Fruit fly (Drosophila melanogaster) whole organism, pupa: Measurements from ENCODE around the gene park.

Experiments used
- CG10348 ChIP-seq: fragments of 200-800 bp; sonication (Bioruptor generic); IDR thresholded peaks from 2 replicates; pipeline ENCODE4 v1.3.6; 2022; ENCODE audit warnings: missing biosample characterization, missing genetic modification characterization
- CG12605 ChIP-seq: fragments of 200-800 bp; sonication (Bioruptor generic); IDR thresholded peaks from 2 replicates; pipeline ENCODE4 v1.3.6; 2022; ENCODE audit warnings: missing biosample characterization, missing genetic modification characterization
- CG13204 ChIP-seq: fragments of 200-800 bp; sonication (Bioruptor generic); optimal IDR thresholded peaks from 2 replicates; lab custom pipeline; 2018; ENCODE audit warnings: missing biosample characterization, mild to moderate bottlenecking, missing genetic modification characterization, moderate library complexity
- CG14655 ChIP-seq: fragments of 200-800 bp; sonication (Bioruptor generic); optimal IDR thresholded peaks from 3 replicates; lab custom pipeline; 2017; ENCODE audit warnings: mild to moderate bottlenecking, missing biosample characterization, missing genetic modification reagents, missing genetic modification characterization
- CG15710 ChIP-seq: fragments of 200-800 bp; sonication (Bioruptor generic); optimal IDR thresholded peaks from 2 replicates; lab custom pipeline; 2018; ENCODE audit warnings: missing biosample characterization, mild to moderate bottlenecking, missing genetic modification characterization, moderate library complexity
- CG17806 ChIP-seq: fragments of 200-800 bp; sonication (Bioruptor generic); optimal IDR thresholded peaks from 2 replicates; lab custom pipeline; 2018; ENCODE audit warnings: missing biosample characterization, mild to moderate bottlenecking, missing genetic modification characterization, moderate library complexity
- CG32121 ChIP-seq: fragments of 200-800 bp; sonication (Bioruptor generic); IDR thresholded peaks from 2 replicates; pipeline ENCODE4 v1.3.6; 2022; ENCODE audit warnings: missing biosample characterization, missing genetic modification characterization
- CG34367 ChIP-seq: fragments of 200-800 bp; sonication (Bioruptor generic); optimal IDR thresholded peaks from 2 replicates; lab custom pipeline; 2018; ENCODE audit warnings: missing biosample characterization, mild to moderate bottlenecking, missing genetic modification characterization
- CG4496 ChIP-seq: fragments of 200-800 bp; sonication (Bioruptor generic); IDR thresholded peaks from 3 replicates; pipeline ENCODE4 v1.3.6; 2022; ENCODE audit warnings: missing biosample characterization, missing genetic modification characterization
- CG8159 ChIP-seq: fragments of 200-800 bp; sonication (Bioruptor generic); optimal IDR thresholded peaks from 3 replicates; lab custom pipeline; 2018; ENCODE audit warnings: missing biosample characterization, mild to moderate bottlenecking, missing genetic modification characterization, moderate library complexity
- CG8301 ChIP-seq: fragments of 200-800 bp; sonication (Bioruptor generic); optimal IDR thresholded peaks from 2 replicates; lab custom pipeline; 2018; ENCODE audit warnings: missing biosample characterization, mild to moderate bottlenecking, missing genetic modification characterization
- CG9948 ChIP-seq: fragments of 200-800 bp; sonication (Bioruptor generic); optimal IDR thresholded peaks from 2 replicates; lab custom pipeline; 2018; ENCODE audit warnings: missing biosample characterization, mild to moderate bottlenecking, missing genetic modification characterization, moderate library complexity
- D1 ChIP-seq: fragments of 200-800 bp; sonication (Bioruptor generic); optimal IDR thresholded peaks from 2 replicates; lab custom pipeline; 2018; ENCODE audit warnings: missing biosample characterization, mild to moderate bottlenecking, missing genetic modification characterization, moderate library complexity
- EcR ChIP-seq: fragments of 200-800 bp; sonication (Bioruptor generic); optimal IDR thresholded peaks from 3 replicates; lab custom pipeline; 2019; ENCODE audit warnings: missing biosample characterization, missing genetic modification characterization, mild to moderate bottlenecking, moderate library complexity, missing genetic modification reagents
- Ets98B ChIP-seq: fragments of 200-800 bp; sonication (Bioruptor generic); IDR thresholded peaks from 2 replicates; pipeline ENCODE4 v1.3.6; 2022; ENCODE audit warnings: missing biosample characterization, missing genetic modification characterization
- Pif1A ChIP-seq: fragments of 200-800 bp; sonication (Bioruptor generic); optimal IDR thresholded peaks from 3 replicates; lab custom pipeline; 2016; ENCODE audit warnings: missing biosample characterization, missing genetic modification characterization
- Pif1B ChIP-seq: fragments of 200-800 bp; sonication (Bioruptor generic); optimal IDR thresholded peaks from 3 replicates; lab custom pipeline; 2016; ENCODE audit warnings: missing biosample characterization, missing genetic modification characterization
- Snoo ChIP-seq: fragments of 200-800 bp; sonication (Bioruptor generic); optimal IDR thresholded peaks from 3 replicates; lab custom pipeline; 2017; ENCODE audit warnings: missing biosample characterization, mild to moderate bottlenecking, missing genetic modification characterization, inconsistent platforms
- fd96Ca ChIP-seq: fragments of 200-800 bp; sonication (Bioruptor generic); IDR thresholded peaks from 3 replicates; pipeline ENCODE4 v1.3.6; 2022; ENCODE audit warnings: missing biosample characterization, missing genetic modification characterization
- gl ChIP-seq: fragments of 200-800 bp; sonication (Bioruptor generic); optimal IDR thresholded peaks from 2 replicates; lab custom pipeline; 2018; ENCODE audit warnings: missing biosample characterization, mild to moderate bottlenecking, missing genetic modification characterization
- rn ChIP-seq: fragments of 200-800 bp; sonication (Bioruptor generic); IDR thresholded peaks from 2 replicates; pipeline ENCODE4 v1.3.6; 2022; ENCODE audit warnings: missing biosample characterization, missing genetic modification characterization

park gene

DNA sequence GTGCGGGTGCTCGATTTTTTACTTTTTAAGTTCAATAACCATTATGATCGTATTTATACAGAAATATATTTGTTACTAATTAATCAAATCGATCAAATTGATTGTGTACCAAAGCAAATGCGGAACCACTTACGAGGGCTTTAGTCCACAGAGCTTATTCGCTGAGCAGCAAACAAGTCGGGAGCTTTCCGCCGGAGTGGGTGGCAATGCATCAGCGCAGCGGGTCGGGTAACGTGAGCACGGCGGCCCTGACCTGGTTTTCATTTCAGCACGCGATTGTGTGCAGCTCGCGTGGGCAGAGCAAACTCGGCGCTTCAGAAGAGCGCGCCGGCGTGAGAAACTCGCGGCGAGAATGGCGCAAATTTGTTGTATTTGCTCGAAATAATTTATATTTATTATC lies 22.5 kb upstream of the park start:
- TF ChIP-seq CG9948 (no peak), CG8159 (tag; lab: Kevin White, UChicago) (no peak), CG8301 (tag; lab: Kevin White, UChicago) (no peak), fd96Ca (GFP tag; lab: Robert Waterston, UW) (no peak), rn (GFP tag; lab: Robert Waterston, UW) (no peak), D1 (no peak), CG32121 (GFP tag; lab: Robert Waterston, UW) (peak; percentile 41; the same call in 1 of the 2 replicates), CG10348 (GFP tag; lab: Robert Waterston, UW) (no peak), CG13204 (GFP tag; lab: Kevin White, UChicago) (no peak), CG4496 (GFP tag; lab: Robert Waterston, UW) (peak; percentile 66; the same call in 2 of the 3 replicates), Ets98B (GFP tag; lab: Robert Waterston, UW) (no peak), Pif1B (no peak), CG17806 (tag; lab: Kevin White, UChicago) (no peak), Pif1A (GFP tag; lab: Kevin White, UChicago) (no peak), CG14655 (no peak), CG15710 (tag; lab: Kevin White, UChicago) (no peak)

DNA sequence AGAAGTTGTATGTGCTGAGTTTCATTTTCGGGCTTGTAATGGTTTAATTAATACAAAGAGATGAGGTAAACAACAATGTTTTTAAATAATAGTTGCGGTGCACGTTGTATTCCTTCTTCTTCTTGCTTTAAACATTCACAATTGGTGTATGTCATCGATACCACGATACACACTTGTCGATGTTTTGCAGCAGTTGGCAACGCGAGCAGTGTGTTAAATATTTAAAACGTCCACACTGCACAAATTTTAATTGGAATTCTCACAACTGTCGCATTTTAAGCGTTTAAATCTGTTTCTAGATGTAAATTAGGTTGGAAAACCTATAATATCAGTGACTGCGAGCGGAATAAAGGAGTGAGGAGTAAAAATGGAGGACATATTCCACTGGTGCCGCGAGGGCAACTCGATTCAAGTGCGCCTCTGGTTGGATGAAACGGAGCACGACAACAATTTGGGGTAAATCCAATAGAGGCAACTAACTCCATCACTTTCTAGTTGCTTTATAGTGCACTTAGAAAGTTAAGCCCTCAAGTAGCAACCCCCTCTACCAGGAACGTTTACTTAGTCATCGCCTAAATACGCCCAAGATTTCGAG lies 20.1 kb upstream of the park start, which contains the start of the genes Trmt112 and Ilk:
Gene Trmt112, minus strand, starts transcription at position 143 of the 595 bp plus-strand sequence.
Gene Ilk, plus strand, starts transcription at position 205 of the 595 bp plus-strand sequence.
- TF ChIP-seq Ets98B (GFP tag; lab: Robert Waterston, UW), result no peak
- no peak for TF ChIP-seq CG12605 (GFP tag; lab: Robert Waterston, UW)
- no peak for TF ChIP-seq CG8159 (tag; lab: Kevin White, UChicago)
- TF ChIP-seq fd96Ca (GFP tag; lab: Robert Waterston, UW), result no peak
- TF ChIP-seq, all 21 proteins: peak for 0

DNA sequence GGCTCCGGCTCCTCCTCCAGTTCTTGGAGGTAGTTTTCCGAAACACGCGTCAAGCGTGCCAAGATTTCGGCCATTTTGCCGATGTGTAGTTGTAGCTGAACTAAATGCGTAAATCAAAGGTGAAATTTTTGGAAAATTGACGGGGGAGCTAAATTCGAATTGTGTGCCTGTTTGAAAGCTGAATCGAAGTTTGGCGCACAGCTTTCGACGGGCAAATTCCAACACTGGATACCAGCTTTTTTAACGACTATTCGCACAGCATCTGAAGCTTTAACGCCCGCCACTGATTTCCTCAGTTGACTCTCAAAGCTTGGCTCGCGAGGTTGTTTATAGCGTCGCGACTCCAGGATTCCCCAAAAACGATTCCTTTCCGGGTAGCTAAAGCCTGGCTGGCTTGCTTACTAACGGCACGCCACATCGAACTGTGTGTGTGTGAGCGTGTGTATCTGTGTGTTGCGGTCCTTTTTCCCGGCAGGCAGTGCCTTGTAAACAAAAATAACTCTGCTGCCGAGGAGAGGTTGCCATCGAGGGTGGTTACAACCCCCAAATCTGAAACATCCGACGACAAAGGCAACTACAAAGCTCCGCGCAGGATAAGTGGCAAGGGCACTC lies 13.4 kb upstream of the park start, which contains the start of the genes CG10510 and CG10508:
Gene CG10510, minus strand, starts transcription at position 164 of the 612 bp plus-strand sequence.
Gene CG10508, plus strand, starts transcription at position 295 of the 612 bp plus-strand sequence.
- TF ChIP-seq CG12605 (GFP tag; lab: Robert Waterston, UW) (0 out of 2 replicates have a peak, but pooled peaks have one; percentile 12), Ets98B (GFP tag; lab: Robert Waterston, UW) (no peak), CG4496 (GFP tag; lab: Robert Waterston, UW) (peak; percentile 43; the same call in 1 of the 3 replicates)

DNA sequence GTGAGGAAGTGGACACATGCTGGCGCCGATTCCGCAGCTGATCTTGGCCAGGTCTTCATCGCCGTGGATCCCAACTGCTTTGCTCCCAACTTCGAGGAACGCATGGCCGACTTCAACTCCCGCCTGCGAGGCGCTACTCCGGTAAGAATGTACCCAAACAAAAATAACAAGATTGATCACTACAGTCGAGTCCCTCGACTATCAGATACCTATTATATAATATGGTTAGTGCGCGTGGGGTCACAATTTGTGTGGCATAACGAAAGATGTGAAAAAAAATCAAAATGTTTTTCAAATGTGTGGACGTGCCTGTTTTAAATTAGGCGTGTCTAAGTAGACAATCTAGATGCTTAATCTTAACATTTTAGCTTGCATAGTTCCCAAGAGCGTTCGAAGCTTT lies 9.8 kb upstream of the park start:
- TF ChIP-seq CG4496 (GFP tag; lab: Robert Waterston, UW) (no peak), CG15710 (tag; lab: Kevin White, UChicago) (no peak), CG9948 (no peak), CG14655 (no peak), Pif1A (GFP tag; lab: Kevin White, UChicago) (no peak), CG8301 (tag; lab: Kevin White, UChicago) (no peak), D1 (no peak), CG12605 (GFP tag; lab: Robert Waterston, UW) (no peak), Ets98B (GFP tag; lab: Robert Waterston, UW) (no peak), CG10348 (GFP tag; lab: Robert Waterston, UW) (no peak), CG34367 (no peak), Pif1B (no peak), gl (tag; lab: Kevin White, UChicago) (no peak), CG13204 (GFP tag; lab: Kevin White, UChicago) (no peak)
- TF ChIP-seq, all 21 proteins: peak for 0

DNA sequence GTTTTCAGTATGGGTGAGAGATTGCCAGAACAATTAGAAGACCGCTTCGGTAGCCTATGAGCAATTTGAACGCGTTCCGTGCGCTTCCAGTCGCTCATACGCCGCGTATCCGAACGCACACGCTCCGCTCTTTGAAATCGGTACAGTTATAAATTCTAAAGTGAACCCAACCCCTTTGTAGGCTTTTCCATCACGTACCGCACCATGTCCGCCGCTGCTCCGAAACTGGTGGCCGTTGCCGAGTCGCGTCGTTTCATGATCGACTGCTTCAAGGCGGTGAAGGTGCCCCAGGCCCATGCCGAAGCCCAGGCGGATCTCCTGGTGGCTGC lies 8.8 kb upstream of the park start:
- TF ChIP-seq CG12605 (GFP tag; lab: Robert Waterston, UW) (no peak), CG15710 (tag; lab: Kevin White, UChicago) (no peak), Pif1A (GFP tag; lab: Kevin White, UChicago) (no peak)

DNA sequence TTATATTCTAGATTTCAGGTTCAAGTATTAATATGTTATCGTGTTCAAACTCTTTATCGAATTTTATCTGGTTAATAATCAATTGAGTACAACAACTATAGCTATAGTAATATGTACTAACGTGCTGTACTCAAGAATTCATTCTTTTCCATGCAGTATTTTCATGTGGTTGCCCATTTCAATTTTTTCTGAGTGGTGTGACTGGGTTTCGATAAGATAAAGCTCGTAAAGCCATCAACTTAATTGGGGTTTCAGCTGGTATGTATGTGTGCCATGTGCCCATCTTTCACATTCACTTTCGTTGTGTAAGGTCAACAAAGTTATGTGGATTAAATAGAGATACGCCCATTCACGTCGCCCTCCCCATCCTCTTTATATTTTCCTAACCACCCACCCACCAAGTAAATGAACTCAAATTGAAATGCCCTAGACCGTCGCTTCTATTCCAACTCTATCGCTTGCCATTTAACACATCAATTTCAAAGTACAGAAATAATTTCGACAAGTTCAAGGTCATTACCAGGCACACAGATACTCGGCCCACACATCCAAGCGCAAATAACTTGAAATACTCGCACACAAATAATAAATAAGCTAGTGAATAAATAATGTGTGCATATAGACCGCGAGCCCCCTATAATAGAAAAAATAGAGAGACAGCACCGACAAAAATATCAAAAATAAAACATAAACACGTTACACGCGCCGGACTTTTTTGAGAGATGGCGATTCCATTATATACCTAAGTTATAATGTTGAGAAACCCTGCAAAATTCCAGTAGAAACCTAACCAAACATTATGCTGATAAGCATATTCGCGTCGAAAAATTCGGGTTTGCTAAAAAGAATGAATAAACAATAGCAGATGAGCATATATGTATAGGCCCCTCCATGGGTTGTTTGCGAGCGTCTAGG lies 8.2 kb upstream of the park start:
- TF ChIP-seq CG32121 (GFP tag; lab: Robert Waterston, UW), result no peak
- no peak for TF ChIP-seq CG8159 (tag; lab: Kevin White, UChicago)
- no peak for TF ChIP-seq CG12605 (GFP tag; lab: Robert Waterston, UW)
- TF ChIP-seq Pif1B, result no peak
- TF ChIP-seq D1, result no peak
- TF ChIP-seq rn (GFP tag; lab: Robert Waterston, UW), result no peak
- TF ChIP-seq CG4496 (GFP tag; lab: Robert Waterston, UW), result no peak
- TF ChIP-seq CG34367, result no peak
- no peak for TF ChIP-seq gl (tag; lab: Kevin White, UChicago)
- TF ChIP-seq Pif1A (GFP tag; lab: Kevin White, UChicago), result no peak
- no peak for TF ChIP-seq Snoo (tag; lab: Kevin White, UChicago)
- no peak for TF ChIP-seq CG17806 (tag; lab: Kevin White, UChicago)
- no peak for TF ChIP-seq fd96Ca (GFP tag; lab: Robert Waterston, UW)
- no peak for TF ChIP-seq CG8301 (tag; lab: Kevin White, UChicago)
- TF ChIP-seq CG15710 (tag; lab: Kevin White, UChicago), result no peak
- TF ChIP-seq EcR (GFP tag; lab: Kevin White, UChicago), result no peak
- TF ChIP-seq CG14655, result no peak
- no peak for TF ChIP-seq Ets98B (GFP tag; lab: Robert Waterston, UW)
